Comparison of ENCODE assay signal across 2 worm cellular contexts in the genomic region with DNA sequence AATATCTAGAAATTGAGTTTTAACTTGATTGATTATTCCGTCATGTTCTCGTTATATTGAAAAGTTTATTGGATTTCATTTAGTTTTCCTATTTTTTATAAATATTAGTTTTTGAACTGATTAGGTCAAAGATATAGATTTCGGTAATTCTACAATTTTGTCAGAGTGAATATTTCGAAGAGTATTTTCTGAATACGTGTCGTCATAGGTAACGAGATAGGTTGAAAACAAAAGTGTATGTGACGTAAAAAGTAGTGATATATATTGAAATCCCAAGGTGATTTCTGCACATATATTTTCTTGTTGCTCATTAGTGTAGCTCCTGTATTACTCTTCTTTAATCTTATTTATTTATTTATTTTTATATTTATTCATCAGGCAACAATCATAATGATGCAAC.
TF ChIP-seq lines count a peak whose summit lies in the region.

A gene (plus strand): TSS at position 301 of the 400 bp plus-strand sequence.

TF ChIP-seq in whole organism, L1 larva, 84 proteins besides CTCF, POLR2A, EP300 and RAD21:
- TF ChIP-seq ceh-8 (GFP tag; optimal IDR thresholded peaks at IDR 0.05; lab: Kevin White, UChicago) = peak; percentile 3
- TF ChIP-seq lir-3 (tag; optimal IDR thresholded peaks at IDR 0.05; lab: Kevin White, UChicago; ENCODE audit: poor library complexity) = no peak
- no peak for TF ChIP-seq jun-1 (tag; optimal IDR thresholded peaks at IDR 0.05; lab: Kevin White, UChicago)
- no peak for TF ChIP-seq mef-2 (tag; optimal IDR thresholded peaks at IDR 0.05; lab: Kevin White, UChicago)
- TF ChIP-seq unc-86 (tag; optimal IDR thresholded peaks at IDR 0.05; lab: Kevin White, UChicago) = no peak
- TF ChIP-seq hpl-2 (GFP tag; optimal IDR thresholded peaks at IDR 0.05; lab: Kevin White, UChicago) = no peak
- TF ChIP-seq sup-37 (GFP tag; optimal IDR thresholded peaks at IDR 0.05; lab: Kevin White, UChicago) = no peak
- TF ChIP-seq nhr-47 (tag; optimal IDR thresholded peaks at IDR 0.05; lab: Kevin White, UChicago) = peak; percentile 4
- peak; percentile 2 for TF ChIP-seq dsc-1 (tag; optimal IDR thresholded peaks at IDR 0.05; lab: Kevin White, UChicago)
- TF ChIP-seq vab-15 (tag; optimal IDR thresholded peaks at IDR 0.05; lab: Kevin White, UChicago) = no peak
- TF ChIP-seq egl-13 (tag; optimal IDR thresholded peaks at IDR 0.05; lab: Kevin White, UChicago) = no peak
- peak; percentile 49 for TF ChIP-seq fkh-8 (tag; optimal IDR thresholded peaks at IDR 0.05; lab: Kevin White, UChicago)
- TF ChIP-seq hlh-17 (GFP tag; optimal IDR thresholded peaks at IDR 0.05; lab: Kevin White, UChicago; ENCODE audit: borderline replicate concordance) = no peak
- TF ChIP-seq nhr-12 (tag; optimal IDR thresholded peaks at IDR 0.05; lab: Kevin White, UChicago) = no peak
- peak; percentile 9 for TF ChIP-seq nhr-71 (tag; optimal IDR thresholded peaks at IDR 0.05; lab: Kevin White, UChicago)
- no peak for TF ChIP-seq pag-3 (tag; optimal IDR thresholded peaks at IDR 0.05; lab: Kevin White, UChicago; ENCODE audit: borderline replicate concordance, insufficient read depth)
- TF ChIP-seq isw-1 (GFP tag; IDR thresholded peaks at IDR 0.05; lab: Robert Waterston, UW) = no peak
- TF ChIP-seq tlp-1 (tag; optimal IDR thresholded peaks at IDR 0.05; lab: Kevin White, UChicago) = no peak
- TF ChIP-seq grh-1 (GFP tag; IDR thresholded peaks at IDR 0.05; lab: Robert Waterston, UW) = no peak

TF ChIP-seq in whole organism, L2 larva, 48 proteins besides CTCF, POLR2A, EP300 and RAD21:
- no peak for TF ChIP-seq alr-1 (tag; optimal IDR thresholded peaks at IDR 0.05; lab: Kevin White, UChicago)
- TF ChIP-seq nhr-21 (tag; optimal IDR thresholded peaks at IDR 0.05; lab: Kevin White, UChicago) = peak; percentile 5
- TF ChIP-seq lsy-2 (tag; optimal IDR thresholded peaks at IDR 0.05; lab: Kevin White, UChicago) = peak in 1 of 2 experiments; percentile 4
- no peak for TF ChIP-seq nhr-11 (tag; optimal IDR thresholded peaks at IDR 0.05; lab: Kevin White, UChicago)
